Worm (Caenorhabditis elegans): ENCODE results near the gene str-185.

str-185 gene

DNA sequence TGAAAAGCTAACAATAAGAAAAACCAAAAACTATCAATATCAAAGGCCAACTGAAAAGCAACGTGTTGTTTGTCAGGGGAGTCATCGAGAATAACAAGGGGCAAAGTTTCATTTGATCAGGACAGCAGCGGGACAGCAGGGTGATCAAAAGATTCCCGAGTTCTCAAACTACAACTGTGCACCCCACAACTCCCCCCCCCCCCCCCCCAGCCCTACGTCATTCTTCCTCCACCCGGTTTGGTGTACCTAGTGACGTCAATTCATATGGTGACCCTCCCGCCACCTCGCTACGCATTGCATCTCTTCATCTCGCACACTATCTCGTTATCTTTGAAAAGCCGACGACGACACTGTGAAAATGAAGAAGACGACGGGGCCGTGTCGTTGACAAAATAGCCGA, 44.0 kb upstream of the str-185 start (continued):
- TF ChIP-seq hlh-11 (tag; optimal IDR thresholded peaks at IDR 0.05): peak; percentile 58
- no peak for TF ChIP-seq snpc-4 (tag; optimal IDR thresholded peaks at IDR 0.05)
- no peak for TF ChIP-seq ZK337.2 (GFP tag; IDR thresholded peaks at IDR 0.05)
- TF ChIP-seq daf-8 (GFP tag; IDR thresholded peaks at IDR 0.05): no peak
- TF ChIP-seq hif-1 (tag; optimal IDR thresholded peaks at IDR 0.05): peak in 1 of 2 experiments; percentile 16
- no peak for TF ChIP-seq php-3 (GFP tag; IDR thresholded peaks at IDR 0.05)
- TF ChIP-seq F44E2.7 (GFP tag; IDR thresholded peaks at IDR 0.05): no peak
- TF ChIP-seq dve-1 (tag; optimal IDR thresholded peaks at IDR 0.05; ENCODE audit: insufficient read depth): no peak
- TF ChIP-seq lin-1 (GFP tag; IDR thresholded peaks at IDR 0.05): no peak
- no peak for TF ChIP-seq nhr-102 (tag; optimal IDR thresholded peaks at IDR 0.05)
- no peak for TF ChIP-seq lin-39 (tag; optimal IDR thresholded peaks at IDR 0.05)
- TF ChIP-seq Y5F2A.4 (GFP tag; optimal IDR thresholded peaks at IDR 0.05): no peak
- no peak for TF ChIP-seq lir-3 (tag; optimal IDR thresholded peaks at IDR 0.05)
- TF ChIP-seq F10B5.3 (tag; optimal IDR thresholded peaks at IDR 0.05): no peak
- TF ChIP-seq unc-39 (tag; optimal IDR thresholded peaks at IDR 0.05): no peak
- TF ChIP-seq nhr-11 (tag; optimal IDR thresholded peaks at IDR 0.05): no peak
- no peak for TF ChIP-seq zfp-2 (tag; optimal IDR thresholded peaks at IDR 0.05)
- peak; percentile 45 for TF ChIP-seq sdz-12 (GFP tag; optimal IDR thresholded peaks at IDR 0.05)
- no peak; the same call in 1 of the 2 replicates for TF ChIP-seq ceh-20 (GFP tag; IDR thresholded peaks at IDR 0.05)
- TF ChIP-seq lin-13 (GFP tag; optimal IDR thresholded peaks at IDR 0.05): no peak
- no peak for TF ChIP-seq aha-1 (tag)
- TF ChIP-seq zip-2 (tag; optimal IDR thresholded peaks at IDR 0.05): no peak
- no peak for TF ChIP-seq duxl-1 (tag; optimal IDR thresholded peaks at IDR 0.05; ENCODE audit: poor library complexity)
- TF ChIP-seq hlh-30 (tag; optimal IDR thresholded peaks at IDR 0.05; ENCODE audit: insufficient read depth): no peak
- TF ChIP-seq nhr-42 (GFP tag; IDR thresholded peaks at IDR 0.05): no peak
- TF ChIP-seq madf-9 (GFP tag; conservative IDR thresholded peaks at IDR 0.05): 0 out of 2 replicates have a peak, but pooled peaks have one; percentile 25
- TF ChIP-seq spr-3 (GFP tag; optimal IDR thresholded peaks at IDR 0.05): no peak
- no peak for TF ChIP-seq ceh-82 (tag; optimal IDR thresholded peaks at IDR 0.05)
- TF ChIP-seq dmd-9 (GFP tag; IDR thresholded peaks at IDR 0.05): no peak
- TF ChIP-seq daf-19 (GFP tag; conservative IDR thresholded peaks at IDR 0.05): no peak
- no peak for TF ChIP-seq daf-12 (tag; optimal IDR thresholded peaks at IDR 0.05)
- TF ChIP-seq unc-130 (GFP tag; optimal IDR thresholded peaks at IDR 0.05): no peak
- TF ChIP-seq ceh-28 (tag; optimal IDR thresholded peaks at IDR 0.05): no peak
- no peak for TF ChIP-seq D1046.2 (GFP tag; IDR thresholded peaks at IDR 0.05)
- TF ChIP-seq pha-4 (GFP tag; IDR thresholded peaks at IDR 0.05): peak; percentile 9; the same call in 1 of the 2 replicates
- TF ChIP-seq pha-4 (tag; optimal IDR thresholded peaks at IDR 0.05): no peak
- no peak for TF ChIP-seq nhr-48 (tag; optimal IDR thresholded peaks at IDR 0.05)
- peak; percentile 36; the same call in 1 of the 2 replicates for TF ChIP-seq T26A8.4 (GFP tag; IDR thresholded peaks at IDR 0.05)
- no peak for TF ChIP-seq F49E8.2 (tag; optimal IDR thresholded peaks at IDR 0.05; ENCODE audit: borderline replicate concordance)
- no peak for TF ChIP-seq dpl-1 (GFP tag; optimal IDR thresholded peaks at IDR 0.05)
- TF ChIP-seq lim-7 (GFP tag; IDR thresholded peaks at IDR 0.05): 0 out of 2 replicates have a peak, but pooled peaks have one; percentile 27
- no peak for TF ChIP-seq skn-1 (tag; optimal IDR thresholded peaks at IDR 0.05)
- TF ChIP-seq snpc-1.2 (GFP tag; IDR thresholded peaks at IDR 0.05): no peak
- TF ChIP-seq ztf-11 (tag; optimal IDR thresholded peaks at IDR 0.05): no peak
- peak; percentile 65 for TF ChIP-seq set-16 (GFP tag; IDR thresholded peaks at IDR 0.05)
- TF ChIP-seq Y105C5A.15 (GFP tag; IDR thresholded peaks at IDR 0.05): no peak
- no peak for TF ChIP-seq fos-1 (tag; optimal IDR thresholded peaks at IDR 0.05)
- no peak for TF ChIP-seq dmd-8 (GFP tag; IDR thresholded peaks at IDR 0.05)
- TF ChIP-seq mes-2 (tag; optimal IDR thresholded peaks at IDR 0.05; ENCODE audit: poor library complexity, severe bottlenecking): no peak
- TF ChIP-seq T20F7.1 (GFP tag; optimal IDR thresholded peaks at IDR 0.05): no peak
- 0 out of 2 replicates have a peak, but pooled peaks have one; percentile 41 for TF ChIP-seq egl-43 (GFP tag; IDR thresholded peaks at IDR 0.05)
- TF ChIP-seq cey-2 (tag; optimal IDR thresholded peaks at IDR 0.05; ENCODE audit: borderline replicate concordance, insufficient read depth): no peak
